Worm (Caenorhabditis elegans) whole organism, L3 larva: ENCODE data around the gene ZK816.1.

Source experiments
- R02D3.7 ChIP-seq: fragments of 150-350 bp; optimal IDR thresholded peaks from 2 replicates; lab custom pipeline; 2014; ENCODE audit warnings: missing biosample characterization, missing genetic modification characterization
- ceh-28 ChIP-seq: fragments of 150-350 bp; optimal IDR thresholded peaks from 2 replicates; lab custom pipeline; 2014; ENCODE audit warnings: missing biosample characterization, missing genetic modification reagents, missing genetic modification characterization
- elt-1 ChIP-seq: fragments of 150-350 bp; optimal IDR thresholded peaks from 2 replicates; lab custom pipeline; 2014; ENCODE audit warnings: missing biosample characterization, missing genetic modification characterization
- hmg-11 ChIP-seq: sonication (generic microtip); optimal IDR thresholded peaks from 2 replicates; lab custom pipeline; 2016; ENCODE audit warnings: missing genetic modification characterization, missing compliant biosample characterization
- nfya-1 ChIP-seq: sonication (generic microtip); optimal IDR thresholded peaks from 2 replicates; lab custom pipeline; 2017; ENCODE audit warnings: missing genetic modification characterization, mild to moderate bottlenecking, missing compliant biosample characterization, antibody characterized with exemption, moderate library complexity; ENCODE audit not compliant: insufficient read depth

DNA sequence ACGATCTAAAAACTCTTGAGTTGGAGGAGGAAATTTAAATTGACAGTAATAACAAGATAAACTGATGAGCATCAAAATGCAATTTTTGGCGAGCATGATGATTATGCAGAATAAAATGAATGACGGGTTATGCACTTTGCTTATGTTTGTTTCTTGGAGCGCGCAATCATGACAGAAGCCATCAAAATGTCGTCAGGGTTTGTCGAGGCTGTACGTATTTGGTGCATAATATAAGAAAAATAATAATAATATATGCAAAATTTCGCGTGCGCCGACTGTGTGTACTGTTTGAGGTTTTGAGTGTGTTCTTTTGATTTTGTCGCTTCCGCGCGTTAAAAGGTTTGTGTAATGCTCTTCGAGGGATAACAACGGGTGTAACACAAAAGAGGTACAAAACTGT lies 1.2 kb upstream of the ZK816.1 start, which contains the start of gene nspg-4:
- TF ChIP-seq elt-1 (tag; lab: Kevin White, UChicago): no peak
- TF ChIP-seq R02D3.7 (tag; lab: Kevin White, UChicago): no peak
- TF ChIP-seq ceh-28 (tag; lab: Kevin White, UChicago): no peak
- no peak for TF ChIP-seq nfya-1 (tag; lab: Kevin White, UChicago)
- no peak for TF ChIP-seq hmg-11
